Worm (Caenorhabditis elegans) whole organism, L2 larva: ENCODE results near the gene H08J19.1.
A peak's percentile ranks its signal among the peaks of the same experiment; 100 is the strongest.

Source experiments
- C34F6.9 ChIP-seq: fragments of 150-350 bp; optimal IDR thresholded peaks from 2 replicates; lab custom pipeline; 2014; ENCODE audit warnings: missing biosample characterization, missing genetic modification characterization
- F13H6.1 ChIP-seq: sonication (generic microtip); optimal IDR thresholded peaks from 2 replicates; lab custom pipeline; 2016; ENCODE audit warnings: missing genetic modification characterization, missing compliant biosample characterization
- R02D3.7 ChIP-seq: fragments of 150-350 bp; optimal IDR thresholded peaks from 2 replicates; lab custom pipeline; 2014; ENCODE audit warnings: missing biosample characterization, missing genetic modification characterization
- ceh-82 ChIP-seq: fragments of 150-350 bp; optimal IDR thresholded peaks from 2 replicates; lab custom pipeline; 2014; ENCODE audit warnings: missing biosample characterization, missing genetic modification characterization
- crh-2 ChIP-seq: sonication (generic microtip); optimal IDR thresholded peaks from 2 replicates; lab custom pipeline; 2017; ENCODE audit warnings: missing biosample characterization, missing genetic modification characterization
- egl-27 ChIP-seq: sonication (generic microtip); optimal IDR thresholded peaks from 3 replicates; lab custom pipeline; 2017; ENCODE audit warnings: missing biosample characterization, missing genetic modification reagents, missing genetic modification characterization
- elt-1 ChIP-seq: fragments of 150-350 bp; optimal IDR thresholded peaks from 2 replicates; lab custom pipeline; 2014; ENCODE audit warnings: missing biosample characterization, missing genetic modification characterization
- elt-3 ChIP-seq: sonication (generic microtip); optimal IDR thresholded peaks from 2 replicates; lab custom pipeline; 2017; ENCODE audit warnings: missing biosample characterization, missing genetic modification characterization
- fos-1 ChIP-seq: fragments of 150-350 bp; optimal IDR thresholded peaks from 2 replicates; lab custom pipeline; 2014; ENCODE audit warnings: missing biosample characterization, missing genetic modification characterization
- gmeb-1 ChIP-seq: fragments of 150-350 bp; optimal IDR thresholded peaks from 2 replicates; lab custom pipeline; 2014; ENCODE audit warnings: missing biosample characterization, missing genetic modification characterization
- lin-11 ChIP-seq: fragments of 150-350 bp; sonication (generic microtip); optimal IDR thresholded peaks from 2 replicates; lab custom pipeline; 2014; ENCODE audit warnings: missing biosample characterization, missing genetic modification characterization, inconsistent platforms, mixed read lengths
- lin-39 ChIP-seq: fragments of 150-350 bp; optimal IDR thresholded peaks from 2 replicates; lab custom pipeline; 2014; ENCODE audit warnings: missing biosample characterization, missing genetic modification reagents, missing genetic modification characterization
- mab-5 ChIP-seq: fragments of 150-350 bp; optimal IDR thresholded peaks from 2 replicates; lab custom pipeline; 2014; ENCODE audit warnings: missing biosample characterization, missing genetic modification characterization
- mbf-1 ChIP-seq: sonication (generic microtip); optimal IDR thresholded peaks from 2 replicates; lab custom pipeline; 2017; ENCODE audit warnings: missing biosample characterization, missing genetic modification characterization
- nhr-10 ChIP-seq: sonication (generic microtip); optimal IDR thresholded peaks from 2 replicates; lab custom pipeline; 2017; ENCODE audit warnings: missing biosample characterization, missing genetic modification characterization
- nhr-11 ChIP-seq: fragments of 150-350 bp; optimal IDR thresholded peaks from 2 replicates; lab custom pipeline; 2014; ENCODE audit warnings: missing biosample characterization, missing genetic modification characterization
- nhr-12 ChIP-seq: fragments of 150-350 bp; optimal IDR thresholded peaks from 2 replicates; lab custom pipeline; 2014; ENCODE audit warnings: missing biosample characterization, missing genetic modification characterization
- nhr-129 ChIP-seq: fragments of 150-350 bp; optimal IDR thresholded peaks from 2 replicates; lab custom pipeline; 2014; ENCODE audit warnings: missing biosample characterization, missing genetic modification characterization
- nhr-21 ChIP-seq: fragments of 150-350 bp; optimal IDR thresholded peaks from 2 replicates; lab custom pipeline; 2014; ENCODE audit warnings: missing biosample characterization, missing genetic modification characterization
- nhr-237 ChIP-seq: fragments of 150-350 bp; optimal IDR thresholded peaks from 2 replicates; lab custom pipeline; 2014; ENCODE audit warnings: missing biosample characterization, missing genetic modification characterization
- nhr-6 ChIP-seq: fragments of 150-350 bp; optimal IDR thresholded peaks from 2 replicates; lab custom pipeline; 2014; ENCODE audit warnings: missing biosample characterization, missing genetic modification characterization
- nhr-77 ChIP-seq: fragments of 150-350 bp; optimal IDR thresholded peaks from 2 replicates; lab custom pipeline; 2014; ENCODE audit warnings: missing biosample characterization, missing genetic modification characterization
- peb-1 ChIP-seq: fragments of 150-350 bp; optimal IDR thresholded peaks from 2 replicates; lab custom pipeline; 2014; ENCODE audit warnings: missing biosample characterization, missing genetic modification characterization
- skn-1 ChIP-seq: sonication (generic microtip); optimal IDR thresholded peaks from 2 replicates; lab custom pipeline; 2017; ENCODE audit warnings: missing biosample characterization, missing genetic modification characterization
- sma-9 ChIP-seq, 2 experiments: fragments of 150-350 bp in 1 of 2; sonication (generic microtip) in 1 of 2; optimal IDR thresholded peaks; 2 replicates each; lab custom pipeline; 2014 to 2016; ENCODE audit warnings: missing genetic modification characterization in 2 of 2, mild to moderate bottlenecking in 1 of 2, missing biosample characterization in 1 of 2, missing compliant biosample characterization in 1 of 2, missing genetic modification reagents in 1 of 2, moderate library complexity in 1 of 2
- snpc-4 ChIP-seq: fragments of 150-350 bp; optimal IDR thresholded peaks from 2 replicates; lab custom pipeline; 2014; ENCODE audit warnings: missing biosample characterization, missing genetic modification characterization
- unc-39 ChIP-seq: fragments of 150-350 bp; optimal IDR thresholded peaks from 2 replicates; lab custom pipeline; 2014; ENCODE audit warnings: missing biosample characterization, missing genetic modification characterization
- unc-62 ChIP-seq: fragments of 150-350 bp; optimal IDR thresholded peaks from 2 replicates; lab custom pipeline; 2014; ENCODE audit warnings: missing biosample characterization, missing genetic modification reagents, missing genetic modification characterization
- zag-1 ChIP-seq: fragments of 150-350 bp; optimal IDR thresholded peaks from 2 replicates; lab custom pipeline; 2014; ENCODE audit warnings: missing biosample characterization, missing genetic modification characterization
- ztf-1 ChIP-seq: fragments of 200-800 bp; sonication (Bioruptor generic); conservative IDR thresholded peaks from 2 replicates; pipeline ENCODE4 v1.3.6; 2022; ENCODE audit warnings: missing genetic modification characterization, missing compliant biosample characterization
- ztf-11 ChIP-seq: sonication (generic microtip); optimal IDR thresholded peaks from 2 replicates; lab custom pipeline; 2017; ENCODE audit warnings: missing biosample characterization, missing genetic modification characterization
- ztf-4 ChIP-seq: fragments of 150-350 bp; optimal IDR thresholded peaks from 2 replicates; lab custom pipeline; 2014; ENCODE audit warnings: missing biosample characterization, missing genetic modification characterization

The H08J19.1 gene

ce11 chrX:15663740-15664139, 21.0 kb downstream of the H08J19.1 start:
- no peak for TF ChIP-seq nhr-129 (tag; lab: Kevin White, UChicago)
- TF ChIP-seq snpc-4 (tag; lab: Kevin White, UChicago): peak; percentile 81

DNA sequence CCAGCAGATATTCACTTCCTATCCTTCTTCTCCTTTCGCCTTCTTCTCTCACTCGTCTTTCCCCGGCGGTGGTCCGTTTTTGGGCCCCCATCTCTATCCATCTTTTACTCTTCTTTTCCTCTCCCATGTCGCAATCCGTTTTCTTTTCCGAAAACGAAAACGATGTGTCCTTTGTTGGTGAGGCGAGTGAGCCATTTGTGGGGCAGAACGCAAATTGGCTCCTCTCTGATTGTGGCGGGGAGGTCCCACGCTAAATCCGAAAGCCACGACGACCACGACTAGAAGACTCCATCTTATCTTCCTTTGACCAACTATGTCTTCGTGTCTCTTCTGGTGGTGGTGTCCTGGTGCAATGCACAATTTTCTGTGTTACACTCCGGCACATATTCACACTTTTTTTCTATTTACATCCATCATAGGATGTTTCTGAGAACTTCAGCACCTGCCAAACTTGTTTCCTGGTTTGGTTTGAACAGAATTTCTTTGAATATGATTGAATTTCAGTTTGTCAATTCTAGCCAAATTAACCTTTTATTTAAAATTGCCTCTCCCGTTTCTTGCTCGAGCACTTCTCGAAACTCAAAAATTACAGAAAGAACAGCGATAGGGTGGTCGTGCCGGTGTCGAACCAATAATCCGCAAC, 23.6 kb downstream of the H08J19.1 start, which contains the start of gene pcdr-1:
Gene pcdr-1 (plus strand): TSS at position 593 of the 643 bp plus-strand sequence.
- TF ChIP-seq gmeb-1 (tag; lab: Kevin White, UChicago) (no peak), mab-5 (tag; lab: Kevin White, UChicago) (no peak), ceh-82 (tag; lab: Kevin White, UChicago) (no peak), nhr-129 (tag; lab: Kevin White, UChicago) (no peak), elt-3 (tag; lab: Kevin White, UChicago) (no peak), C34F6.9 (tag; lab: Kevin White, UChicago) (no peak), nhr-10 (tag; lab: Kevin White, UChicago) (no peak), lin-11 (no peak), sma-9 (GFP tag; optimal IDR thresholded peaks at IDR 0.05; lab: Kevin White, UChicago) (no peak), sma-9 (tag; optimal IDR thresholded peaks at IDR 0.05; lab: Kevin White, UChicago) (no peak), nhr-21 (tag; lab: Kevin White, UChicago) (no peak), unc-39 (tag; lab: Kevin White, UChicago) (no peak), R02D3.7 (tag; lab: Kevin White, UChicago) (no peak), elt-1 (no peak), nhr-11 (tag; lab: Kevin White, UChicago) (no peak), peb-1 (tag; lab: Kevin White, UChicago) (no peak), nhr-6 (tag; lab: Kevin White, UChicago) (no peak), nhr-12 (no peak)

DNA sequence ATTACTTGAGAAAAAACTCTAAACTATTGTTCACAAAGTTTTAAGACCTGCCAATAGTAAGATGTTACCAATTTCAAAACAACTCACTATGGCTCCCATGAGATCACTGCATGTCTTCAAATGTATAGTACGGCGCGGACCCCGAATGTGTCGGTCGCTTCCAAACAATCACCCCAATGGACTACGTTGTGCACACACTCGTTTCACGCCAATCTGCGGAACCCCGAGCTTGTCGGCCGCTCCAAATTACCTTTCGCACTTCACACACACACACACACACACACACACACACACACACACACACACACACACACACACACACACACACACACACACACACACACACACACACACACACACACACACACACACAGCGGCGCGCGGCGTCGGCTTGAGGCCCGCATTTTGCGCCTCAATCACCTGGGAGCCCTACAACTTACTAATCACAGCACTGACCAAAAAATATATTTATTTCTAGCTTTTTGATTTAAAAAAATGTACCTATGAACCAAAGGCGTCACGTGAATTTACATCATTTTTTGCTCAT, 25.4 kb downstream of the H08J19.1 start:
- no peak for TF ChIP-seq ztf-4
- TF ChIP-seq egl-27 (tag; lab: Kevin White, UChicago): no peak
- peak; percentile 53 for TF ChIP-seq snpc-4 (tag; lab: Kevin White, UChicago)
- TF ChIP-seq, all 48 proteins: peak for 1

ce11 chrX:15668695-15669094, 26.0 kb downstream of the H08J19.1 start:
- TF ChIP-seq ceh-82 (tag; lab: Kevin White, UChicago) (no peak), sma-9 (GFP tag; optimal IDR thresholded peaks at IDR 0.05; lab: Kevin White, UChicago) (peak; percentile 38), sma-9 (tag; optimal IDR thresholded peaks at IDR 0.05; lab: Kevin White, UChicago) (no peak)

DNA sequence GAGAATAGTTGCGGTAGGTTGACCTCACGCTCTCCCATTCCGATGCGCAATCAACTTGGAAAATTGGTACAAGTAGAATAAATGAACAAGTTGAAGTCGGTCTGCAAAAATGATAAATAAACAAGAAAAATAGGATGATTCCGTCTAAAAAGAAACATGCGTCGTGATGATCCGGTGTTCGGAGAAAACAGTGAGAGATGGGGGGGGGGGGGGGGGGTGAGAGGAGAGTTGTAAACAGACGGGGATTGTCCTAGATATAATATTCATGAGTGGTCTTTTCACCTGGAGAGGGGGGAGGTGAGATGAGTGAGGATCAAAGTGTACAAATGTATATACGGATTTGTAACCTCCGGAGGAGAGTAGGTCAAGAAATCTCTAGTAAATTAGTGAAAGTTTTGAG, 32.9 kb downstream of the H08J19.1 start, which contains the start of gene F59D12.2:
Gene F59D12.2 (minus strand): TSS at position 101 of the 400 bp plus-strand sequence.
- no peak for TF ChIP-seq ztf-11 (tag; lab: Kevin White, UChicago)
- TF ChIP-seq ztf-1: no peak
- no peak for TF ChIP-seq nhr-77
- no peak for TF ChIP-seq unc-62 (GFP tag; lab: Kevin White, UChicago)
- no peak for TF ChIP-seq ztf-4
- no peak for TF ChIP-seq mab-5 (tag; lab: Kevin White, UChicago)
- no peak for TF ChIP-seq elt-3 (tag; lab: Kevin White, UChicago)
- TF ChIP-seq zag-1 (tag; lab: Kevin White, UChicago): no peak
- TF ChIP-seq mbf-1 (tag; lab: Kevin White, UChicago): no peak
- no peak for TF ChIP-seq F13H6.1 (tag; lab: Kevin White, UChicago)

DNA sequence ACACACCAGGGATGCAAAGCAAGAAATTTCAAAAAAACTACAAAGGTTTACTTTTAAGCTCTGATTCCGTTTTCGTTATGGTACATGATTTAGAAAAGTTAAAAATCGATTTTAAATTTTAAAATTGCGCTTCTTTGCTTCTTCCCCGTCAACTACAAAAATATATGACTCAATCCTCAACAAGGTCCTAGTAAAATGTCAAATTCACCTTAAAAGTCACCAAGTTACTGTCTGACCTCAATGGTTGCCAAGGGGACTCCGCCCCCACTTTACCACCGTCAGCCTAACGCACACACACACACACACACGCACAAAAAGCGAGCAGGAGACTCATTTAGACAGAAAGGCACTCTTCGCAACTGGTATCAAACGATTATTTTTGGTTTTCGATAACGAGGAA, 38.7 kb downstream of the H08J19.1 start, which contains the start of gene gpn-1:
Gene gpn-1 (plus strand): TSS at position 301 of the 400 bp plus-strand sequence.
- no peak for TF ChIP-seq skn-1

ce11 chrX:15689244-15689643, 46.5 kb downstream of the H08J19.1 start, which contains the start of gene C03H12.1:
Gene C03H12.1 (plus strand): TSS chrX:15689449.
- TF ChIP-seq crh-2 (tag; lab: Kevin White, UChicago): peak; percentile 32
- TF ChIP-seq fos-1: peak; percentile 39
- no peak for TF ChIP-seq lin-39
- TF ChIP-seq nhr-237 (tag; lab: Kevin White, UChicago): no peak
- peak; percentile 18 for TF ChIP-seq nhr-129 (tag; lab: Kevin White, UChicago)
- peak; percentile 24 for TF ChIP-seq gmeb-1 (tag; lab: Kevin White, UChicago)
